Worm (Caenorhabditis elegans) whole organism, L4/young adult: ENCODE results near the gene srpa-72.

Experiments
- W03F9.2 ChIP-seq: fragments of 150-350 bp; optimal IDR thresholded peaks from 2 replicates; lab custom pipeline; 2014; ENCODE audit warnings: missing biosample characterization, missing genetic modification characterization
- dao-5 ChIP-seq: sonication (generic microtip); optimal IDR thresholded peaks from 2 replicates; lab custom pipeline; 2016; ENCODE audit warnings: missing genotype, missing genetic modification characterization, moderate library complexity, missing compliant biosample characterization
- him-1 ChIP-seq: sonication (generic microtip); optimal IDR thresholded peaks from 2 replicates; lab custom pipeline; 2016; ENCODE audit warnings: missing genotype, missing genetic modification reagents, missing genetic modification characterization, missing compliant biosample characterization

- TF ChIP-seq dao-5: no peak
- no peak for TF ChIP-seq him-1
- no peak for TF ChIP-seq W03F9.2 (tag; lab: Kevin White, UChicago)
Measured at ce11 chrII:2804245-2804644, 17.0 kb downstream of the srpa-72 start.
